Fruit fly (Drosophila melanogaster): ENCODE measurements around the gene LSm-4.

LSm-4 gene

dm6 chr2L:10387869-10388726 lies 16.9 kb downstream of the LSm-4 start, which contains the start of gene da (continued):
- peak; percentile 45 for TF ChIP-seq CG7987 (GFP tag; optimal IDR thresholded peaks at IDR 0.05)
- TF ChIP-seq gsb-n (tag; optimal IDR thresholded peaks at IDR 0.05), result peak; percentile 31
- TF ChIP-seq CG10274 (GFP tag; optimal IDR thresholded peaks at IDR 0.05), result no peak
- peak; percentile 5 for TF ChIP-seq Max (GFP tag; optimal IDR thresholded peaks at IDR 0.05)
- TF ChIP-seq CG4707 (GFP tag; optimal IDR thresholded peaks at IDR 0.05), result no peak
- TF ChIP-seq CG9797 (GFP tag; optimal IDR thresholded peaks at IDR 0.05), result peak; percentile 58
- peak; percentile 62; the same call in 3 of the 4 replicates for TF ChIP-seq Gug (GFP tag; IDR thresholded peaks at IDR 0.05)
- peak; percentile 44 to 55 for TF ChIP-seq chif (GFP tag; optimal IDR thresholded peaks at IDR 0.05)
- peak; percentile 86 for TF ChIP-seq pfk (GFP tag; optimal IDR thresholded peaks at IDR 0.05)
- no peak for TF ChIP-seq gt (GFP tag; IDR thresholded peaks at IDR 0.05)
- TF ChIP-seq CG2678 (tag; optimal IDR thresholded peaks at IDR 0.05), result peak; percentile 63
- TF ChIP-seq CG7556 (GFP tag; optimal IDR thresholded peaks at IDR 0.05), result peak; percentile 25
- no peak for TF ChIP-seq so (GFP tag; IDR thresholded peaks at IDR 0.05)
- TF ChIP-seq CG6272 (GFP tag; IDR thresholded peaks at IDR 0.05), result peak; percentile 50; the same call in 1 of the 2 replicates
- TF ChIP-seq zen (tag; optimal IDR thresholded peaks at IDR 0.05), result peak; percentile 57
- TF ChIP-seq CG17912 (GFP tag; optimal IDR thresholded peaks at IDR 0.05), result peak; percentile 32
- peak; percentile 7 for TF ChIP-seq CG31388 (GFP tag; optimal IDR thresholded peaks at IDR 0.05)
- TF ChIP-seq Meics (GFP tag; optimal IDR thresholded peaks at IDR 0.05), result peak; percentile 61
- peak; percentile 63 for TF ChIP-seq dmrt99B (tag; optimal IDR thresholded peaks at IDR 0.05)
- peak; percentile 81 for TF ChIP-seq CG15514 (GFP tag; optimal IDR thresholded peaks at IDR 0.05)
- TF ChIP-seq vnd (GFP tag; IDR thresholded peaks at IDR 0.05; ENCODE audit: partially characterized antibody), result no peak; the same call in 2 of the 3 replicates
- TF ChIP-seq CG1024 (GFP tag; IDR thresholded peaks at IDR 0.05), result peak; percentile 96
- no peak for TF ChIP-seq sr (GFP tag; IDR thresholded peaks at IDR 0.05)
- TF ChIP-seq CG34224 (GFP tag; IDR thresholded peaks at IDR 0.05; ENCODE audit: partially characterized antibody), result peak; percentile 68
- peak; percentile 63 for TF ChIP-seq Hmr (GFP tag; optimal IDR thresholded peaks at IDR 0.05)
- peak; percentile 59 for TF ChIP-seq trem (tag; optimal IDR thresholded peaks at IDR 0.05)
- no peak for TF ChIP-seq fd102C (GFP tag; optimal IDR thresholded peaks at IDR 0.05)
- peak; percentile 55 for TF ChIP-seq CG7786 (GFP tag; optimal IDR thresholded peaks at IDR 0.05)
- peak; percentile 1 for TF ChIP-seq Fer2 (tag; optimal IDR thresholded peaks at IDR 0.05)
- peak; percentile 73 for TF ChIP-seq Xbp1 (GFP tag; optimal IDR thresholded peaks at IDR 0.05)
- peak; percentile 73 for TF ChIP-seq Hsf (GFP tag; optimal IDR thresholded peaks at IDR 0.05)
- no peak for TF ChIP-seq Abd-B (GFP tag; optimal IDR thresholded peaks at IDR 0.05)
- peak; percentile 79 for TF ChIP-seq CG17186 (GFP tag; optimal IDR thresholded peaks at IDR 0.05)
- no peak for TF ChIP-seq mirr (GFP tag; optimal IDR thresholded peaks at IDR 0.05)
- TF ChIP-seq org-1 (GFP tag; optimal IDR thresholded peaks at IDR 0.05), result no peak
- no peak for TF ChIP-seq sc (optimal IDR thresholded peaks at IDR 0.05)
- TF ChIP-seq sc (GFP tag; optimal IDR thresholded peaks at IDR 0.05), result no peak
- TF ChIP-seq D19A (tag; optimal IDR thresholded peaks at IDR 0.05), result peak; percentile 75
- TF ChIP-seq dmrt11E (tag; optimal IDR thresholded peaks at IDR 0.05), result peak; percentile 65
- peak; percentile 49 for TF ChIP-seq CG4617 (GFP tag; optimal IDR thresholded peaks at IDR 0.05; ENCODE audit: borderline replicate concordance)
- TF ChIP-seq Med (GFP tag), result peak; percentile 92
- TF ChIP-seq CG15601 (tag; optimal IDR thresholded peaks at IDR 0.05), result peak; percentile 48
- peak; percentile 63 for TF ChIP-seq Xrp1 (GFP tag; IDR thresholded peaks at IDR 0.05)
- TF ChIP-seq Bdp1 (GFP tag; optimal IDR thresholded peaks at IDR 0.05), result no peak
- TF ChIP-seq onecut (GFP tag; IDR thresholded peaks at IDR 0.05), result peak; percentile 49
- TF ChIP-seq D19B (GFP tag; optimal IDR thresholded peaks at IDR 0.05), result peak; percentile 64
- TF ChIP-seq gcm (GFP tag; optimal IDR thresholded peaks at IDR 0.05), result no peak
- peak in 1 of 2 experiments; percentile 43 for TF ChIP-seq Dfd (GFP tag; optimal IDR thresholded peaks at IDR 0.05)

All from whole organism, embryonic.